Fruit fly (Drosophila melanogaster): Measurements from ENCODE around the gene Gba1b.

- TF ChIP-seq Nf-YA (GFP tag; IDR thresholded peaks at IDR 0.05), result peak; percentile 86
- TF ChIP-seq usp (GFP tag; optimal IDR thresholded peaks at IDR 0.05), result no peak
- TF ChIP-seq dimm (GFP tag; IDR thresholded peaks at IDR 0.05), result peak; percentile 39; the same call in 1 of the 2 replicates
- TF ChIP-seq CG6791 (GFP tag; IDR thresholded peaks at IDR 0.05; ENCODE audit: partially characterized antibody), result no peak
- peak; percentile 19 for TF ChIP-seq PHDP (tag; optimal IDR thresholded peaks at IDR 0.05)
- TF ChIP-seq CG13624 (GFP tag; optimal IDR thresholded peaks at IDR 0.05), result no peak
- TF ChIP-seq Abd-B (GFP tag; optimal IDR thresholded peaks at IDR 0.05), result no peak
- peak; percentile 30; the same call in 1 of the 2 replicates for TF ChIP-seq lmd (GFP tag; IDR thresholded peaks at IDR 0.05)
- no peak; the same call in 1 of the 2 replicates for TF ChIP-seq CkIIα-i1 (GFP tag; IDR thresholded peaks at IDR 0.05)
These were observed 18.9 kb downstream of the Gba1b start for dm6 chr3R:23723381-23724034.
